Worm (Caenorhabditis elegans) whole organism, L4 larva: ENCODE measurements around the gene T26A5.2.

Experiments
- R02D3.7 ChIP-seq: fragments of 150-350 bp; sonication (generic microtip); optimal IDR thresholded peaks from 3 replicates; lab custom pipeline; 2014; ENCODE audit warnings: missing biosample characterization, missing genetic modification characterization
- dmd-6 ChIP-seq: fragments of 200-800 bp; sonication (Bioruptor generic); IDR thresholded peaks from 2 replicates; pipeline ENCODE4 v1.3.6; 2022; ENCODE audit warnings: missing genetic modification reagents, missing genetic modification characterization, missing compliant biosample characterization
- fkh-10 ChIP-seq: fragments of 150-350 bp; optimal IDR thresholded peaks from 2 replicates; lab custom pipeline; 2014; ENCODE audit warnings: missing biosample characterization, missing genetic modification reagents, missing genetic modification characterization
- madf-9 ChIP-seq: fragments of 200-800 bp; sonication (Bioruptor generic); conservative IDR thresholded peaks from 2 replicates; pipeline ENCODE4 v1.3.6; 2022; ENCODE audit warnings: missing genetic modification reagents, missing genetic modification characterization, missing compliant biosample characterization
- mdl-1 ChIP-seq, 2 experiments: fragments of 150-350 bp in 1 of 2; sonication (generic microtip) in 1 of 2; optimal IDR thresholded peaks; 2 replicates each; lab custom pipeline; 2014 to 2017; ENCODE audit warnings: missing biosample characterization in 2 of 2, missing genetic modification characterization in 2 of 2
- nhr-237 ChIP-seq: sonication (generic microtip); optimal IDR thresholded peaks from 2 replicates; lab custom pipeline; 2017; ENCODE audit warnings: missing biosample characterization, missing genetic modification characterization
- nhr-28 ChIP-seq: fragments of 150-350 bp; optimal IDR thresholded peaks from 2 replicates; lab custom pipeline; 2014; ENCODE audit warnings: missing biosample characterization, missing genetic modification characterization
- nhr-77 ChIP-seq: fragments of 150-350 bp; optimal IDR thresholded peaks from 2 replicates; lab custom pipeline; 2014; ENCODE audit warnings: missing biosample characterization, missing genetic modification characterization
- pqm-1 ChIP-seq: sonication (generic microtip); optimal IDR thresholded peaks from 2 replicates; lab custom pipeline; 2017; ENCODE audit warnings: missing biosample characterization, missing genetic modification characterization
- ztf-11 ChIP-seq: fragments of 150-350 bp; optimal IDR thresholded peaks from 2 replicates; lab custom pipeline; 2014; ENCODE audit warnings: missing biosample characterization, missing genetic modification characterization

ce11 chrIII:6476380-6476779, 9.3 kb downstream of the T26A5.2 start:
- TF ChIP-seq madf-9 (GFP tag; lab: Robert Waterston, UW) (no peak), ztf-11 (tag; lab: Kevin White, UChicago) (no peak), nhr-28 (tag; lab: Kevin White, UChicago) (no peak), fkh-10 (GFP tag; lab: Kevin White, UChicago) (no peak), R02D3.7 (tag; lab: Kevin White, UChicago) (no peak), dmd-6 (GFP tag; lab: Robert Waterston, UW) (no peak), pqm-1 (tag; lab: Kevin White, UChicago) (no peak), nhr-237 (no peak), mdl-1 (tag; optimal IDR thresholded peaks at IDR 0.05; lab: Kevin White, UChicago) (no peak), nhr-77 (no peak)
